Worm (Caenorhabditis elegans) whole organism, L1 larva: ENCODE data around the gene Y25C1A.14.

ENCODE experiments used
- C04F5.9 ChIP-seq: sonication (generic microtip); optimal IDR thresholded peaks from 2 replicates; lab custom pipeline; 2016; ENCODE audit warnings: missing genetic modification characterization, missing compliant biosample characterization
- C34B4.2 ChIP-seq: sonication (generic microtip); optimal IDR thresholded peaks from 2 replicates; lab custom pipeline; 2017; ENCODE audit warnings: mild to moderate bottlenecking, missing genetic modification characterization, missing compliant biosample characterization
- F16B12.6 ChIP-seq: fragments of 150-350 bp; optimal IDR thresholded peaks from 2 replicates; lab custom pipeline; 2014; ENCODE audit warnings: missing biosample characterization, missing genetic modification characterization
- aha-1 ChIP-seq: fragments of 150-350 bp; optimal IDR thresholded peaks from 2 replicates; lab custom pipeline; 2014; ENCODE audit warnings: missing biosample characterization, missing genetic modification characterization
- alr-1 ChIP-seq: fragments of 200-800 bp; sonication (Bioruptor generic); optimal IDR thresholded peaks from 2 replicates; lab custom pipeline; 2018; ENCODE audit warnings: borderline replicate concordance, mild to moderate bottlenecking, missing genetic modification characterization, missing compliant biosample characterization
- blmp-1 ChIP-seq: fragments of 150-350 bp; optimal IDR thresholded peaks from 2 replicates; lab custom pipeline; 2014; ENCODE audit warnings: missing biosample characterization, missing genetic modification characterization
- ceh-90 ChIP-seq: sonication (generic microtip); optimal IDR thresholded peaks from 2 replicates; lab custom pipeline; 2016; ENCODE audit warnings: missing genetic modification characterization, missing compliant biosample characterization
- dpl-1 ChIP-seq, 3 experiments: fragments of 150-350 bp in 2 of 3; sonication (generic microtip) in 1 of 3; optimal IDR thresholded peaks; 2 replicates each; lab custom pipeline; 2014 to 2017; ENCODE audit warnings: missing biosample characterization in 3 of 3, missing genetic modification characterization in 3 of 3, missing genetic modification reagents in 3 of 3
- efl-1 ChIP-seq, 4 experiments: fragments of 150-350 bp; optimal IDR thresholded peaks in 3 of 4; peaks in 1 of 4; 1 replicate in 1 of 4; 2 replicates in 3 of 4; lab custom pipeline; 2014; ENCODE audit warnings: missing biosample characterization in 2 of 4, missing genetic modification characterization in 2 of 4, missing genetic modification reagents in 2 of 4
- efl-3 ChIP-seq: fragments of 200-800 bp; sonication (Bioruptor generic); optimal IDR thresholded peaks from 2 replicates; lab custom pipeline; 2018; ENCODE audit warnings: mild to moderate bottlenecking, missing genetic modification characterization, missing compliant biosample characterization
- egl-13 ChIP-seq: sonication (generic microtip); optimal IDR thresholded peaks from 2 replicates; lab custom pipeline; 2016; ENCODE audit warnings: missing genotype, missing genetic modification reagents, missing genetic modification characterization, missing compliant biosample characterization
- egl-27 ChIP-seq, 2 experiments: fragments of 150-350 bp in 1 of 2; sonication (generic microtip); optimal IDR thresholded peaks; 3 replicates each; lab custom pipeline; 2017 to 2018; ENCODE audit warnings: missing biosample characterization in 2 of 2, missing genetic modification characterization in 2 of 2, missing genetic modification reagents in 2 of 2
- elt-2 ChIP-seq: sonication (generic microtip); optimal IDR thresholded peaks from 2 replicates; lab custom pipeline; 2016; ENCODE audit warnings: missing genetic modification characterization, mild to moderate bottlenecking, inconsistent platforms, missing compliant biosample characterization, missing genetic modification reagents
- fkh-8 ChIP-seq: sonication (generic microtip); optimal IDR thresholded peaks from 2 replicates; lab custom pipeline; 2016; ENCODE audit warnings: mild to moderate bottlenecking, missing genetic modification characterization, missing compliant biosample characterization
- fos-1 ChIP-seq: fragments of 150-350 bp; optimal IDR thresholded peaks from 2 replicates; lab custom pipeline; 2014; ENCODE audit warnings: missing biosample characterization, missing genetic modification characterization
- hlh-17 ChIP-seq: fragments of 200-800 bp; sonication (Bioruptor generic); optimal IDR thresholded peaks from 2 replicates; lab custom pipeline; 2018; ENCODE audit warnings: missing genetic modification characterization, mild to moderate bottlenecking, missing compliant biosample characterization, moderate library complexity, borderline replicate concordance
- hpl-2 ChIP-seq: fragments of 150-350 bp; optimal IDR thresholded peaks from 2 replicates; lab custom pipeline; 2014; ENCODE audit warnings: missing biosample characterization, missing genetic modification reagents, missing genetic modification characterization
- isw-1 ChIP-seq: fragments of 200-800 bp; sonication (Bioruptor generic); IDR thresholded peaks from 2 replicates; pipeline ENCODE4 v1.3.6; 2022; ENCODE audit warnings: missing genetic modification characterization, missing compliant biosample characterization
- lin-15B ChIP-seq: fragments of 150-350 bp; sonication (generic microtip); optimal IDR thresholded peaks from 3 replicates; lab custom pipeline; 2014; ENCODE audit warnings: missing biosample characterization, missing genetic modification characterization
- lir-3 ChIP-seq: sonication (generic microtip); optimal IDR thresholded peaks from 2 replicates; lab custom pipeline; 2016; ENCODE audit warnings: mild to moderate bottlenecking, missing genetic modification characterization, moderate library complexity, missing compliant biosample characterization; ENCODE audit not compliant: poor library complexity
- lsy-2 ChIP-seq, 2 experiments: fragments of 150-350 bp; optimal IDR thresholded peaks; 2 replicates each; lab custom pipeline; 2014; ENCODE audit warnings: missing biosample characterization in 2 of 2, missing genetic modification characterization in 2 of 2
- mep-1 ChIP-seq: fragments of 150-350 bp; optimal IDR thresholded peaks from 2 replicates; lab custom pipeline; 2014; ENCODE audit warnings: missing biosample characterization, missing genetic modification characterization
- nhr-12 ChIP-seq: sonication (generic microtip); optimal IDR thresholded peaks from 2 replicates; lab custom pipeline; 2017; ENCODE audit warnings: missing biosample characterization, missing genetic modification characterization
- nhr-20 ChIP-seq: sonication (generic microtip); optimal IDR thresholded peaks from 2 replicates; lab custom pipeline; 2016; ENCODE audit warnings: mild to moderate bottlenecking, missing genetic modification characterization, missing compliant biosample characterization
- nhr-28 ChIP-seq: fragments of 150-350 bp; optimal IDR thresholded peaks from 2 replicates; lab custom pipeline; 2014; ENCODE audit warnings: missing biosample characterization, missing genetic modification characterization
- nhr-47 ChIP-seq: sonication (generic microtip); optimal IDR thresholded peaks from 2 replicates; lab custom pipeline; 2016; ENCODE audit warnings: mild to moderate bottlenecking, missing genetic modification characterization, moderate library complexity, missing compliant biosample characterization
- nhr-85 ChIP-seq: sonication (generic microtip); peaks from one replicate; lab custom pipeline; 2016; ENCODE audit warnings: missing genetic modification characterization, inconsistent platforms, missing compliant biosample characterization
- pag-3 ChIP-seq: sonication (generic microtip); optimal IDR thresholded peaks from 2 replicates; lab custom pipeline; 2017; ENCODE audit warnings: missing genetic modification characterization, mild to moderate bottlenecking, missing compliant biosample characterization, antibody characterized with exemption, borderline replicate concordance; ENCODE audit not compliant: insufficient read depth
- pqm-1 ChIP-seq: sonication (generic microtip); optimal IDR thresholded peaks from 3 replicates; lab custom pipeline; 2017; ENCODE audit warnings: missing biosample characterization, missing genetic modification characterization
- rnt-1 ChIP-seq: sonication (generic microtip); optimal IDR thresholded peaks from 2 replicates; lab custom pipeline; 2016; ENCODE audit warnings: mild to moderate bottlenecking, missing genetic modification characterization, moderate library complexity, missing compliant biosample characterization
- snpc-4 ChIP-seq: fragments of 150-350 bp; optimal IDR thresholded peaks from 2 replicates; lab custom pipeline; 2014; ENCODE audit warnings: missing biosample characterization, missing genetic modification characterization
- sox-4 ChIP-seq: sonication (generic microtip); optimal IDR thresholded peaks from 2 replicates; lab custom pipeline; 2016; ENCODE audit warnings: missing genetic modification characterization, missing compliant biosample characterization
- sup-37 ChIP-seq: fragments of 200-800 bp; sonication (Bioruptor generic); optimal IDR thresholded peaks from 2 replicates; lab custom pipeline; 2018; ENCODE audit warnings: mild to moderate bottlenecking, missing genetic modification characterization, missing compliant biosample characterization
- tlp-1 ChIP-seq: fragments of 150-350 bp; optimal IDR thresholded peaks from 2 replicates; lab custom pipeline; 2014; ENCODE audit warnings: missing biosample characterization, missing genetic modification characterization
- unc-98 ChIP-seq: fragments of 200-800 bp; sonication (Bioruptor generic); IDR thresholded peaks from 2 replicates; pipeline ENCODE4 v1.3.6; 2022; ENCODE audit warnings: missing genetic modification characterization, missing compliant biosample characterization
- zag-1 ChIP-seq: fragments of 150-350 bp; optimal IDR thresholded peaks from 2 replicates; lab custom pipeline; 2014; ENCODE audit warnings: missing biosample characterization, missing genetic modification characterization
- ztf-4 ChIP-seq: fragments of 150-350 bp; optimal IDR thresholded peaks from 2 replicates; lab custom pipeline; 2014; ENCODE audit warnings: missing biosample characterization, missing genetic modification characterization

The Y25C1A.14 gene

ce11 chrII:3065086-3065485, 31.7 kb downstream of the Y25C1A.14 start:
- TF ChIP-seq pqm-1 (tag; lab: Kevin White, UChicago) (no peak), nhr-85 (tag; lab: Kevin White, UChicago) (peak; percentile 35), efl-1 (optimal IDR thresholded peaks at IDR 0.05; lab: Kevin White, UChicago) (no peak), efl-1 (GFP tag; optimal IDR thresholded peaks at IDR 0.05 in 1 of 2; lab: Kevin White, UChicago) (peak in 1 of 2 experiments; percentile 90), C34B4.2 (tag; lab: Kevin White, UChicago) (no peak)
- TF ChIP-seq, all 84 proteins: peak for 2

- TF ChIP-seq efl-3 (GFP tag; lab: Kevin White, UChicago) (no peak), aha-1 (tag; lab: Kevin White, UChicago) (no peak), sup-37 (GFP tag; lab: Kevin White, UChicago) (no peak), nhr-12 (tag; lab: Kevin White, UChicago) (no peak), lir-3 (tag; lab: Kevin White, UChicago) (no peak), elt-2 (tag; lab: Kevin White, UChicago) (no peak), fkh-8 (tag; lab: Kevin White, UChicago) (no peak), blmp-1 (tag; lab: Kevin White, UChicago) (no peak), hpl-2 (GFP tag; lab: Kevin White, UChicago) (no peak), ztf-4 (tag; lab: Kevin White, UChicago) (no peak), isw-1 (no peak), lin-15B (tag; lab: Kevin White, UChicago) (no peak), alr-1 (tag; lab: Kevin White, UChicago) (no peak), nhr-47 (tag; lab: Kevin White, UChicago) (no peak), nhr-28 (tag; lab: Kevin White, UChicago) (no peak), fos-1 (tag; lab: Kevin White, UChicago) (no peak), lsy-2 (tag; optimal IDR thresholded peaks at IDR 0.05; lab: Kevin White, UChicago) (no peak), unc-98 (GFP tag; lab: Robert Waterston, UW) (no peak), hlh-17 (GFP tag; lab: Kevin White, UChicago) (no peak)
Observed at ce11 chrII:3064631-3065030, 32.1 kb downstream of the Y25C1A.14 start.

- TF ChIP-seq F16B12.6 (tag; lab: Kevin White, UChicago) (no peak), C04F5.9 (tag; lab: Kevin White, UChicago) (no peak)
Observed at ce11 chrII:3063984-3064383, 32.8 kb downstream of the Y25C1A.14 start.

- TF ChIP-seq zag-1 (tag; lab: Kevin White, UChicago): no peak
- no peak for TF ChIP-seq sup-37 (GFP tag; lab: Kevin White, UChicago)
- no peak for TF ChIP-seq egl-13 (tag; lab: Kevin White, UChicago)
- no peak for TF ChIP-seq ceh-90
- no peak for TF ChIP-seq alr-1 (tag; lab: Kevin White, UChicago)
- TF ChIP-seq rnt-1 (tag; lab: Kevin White, UChicago): no peak
- TF ChIP-seq egl-27 (tag; optimal IDR thresholded peaks at IDR 0.05; lab: Kevin White, UChicago): no peak
- TF ChIP-seq pag-3 (tag; lab: Kevin White, UChicago): no peak
- TF ChIP-seq dpl-1 (GFP tag; optimal IDR thresholded peaks at IDR 0.05; lab: Kevin White, UChicago): no peak
- no peak for TF ChIP-seq mep-1 (tag; lab: Kevin White, UChicago)
- TF ChIP-seq blmp-1 (tag; lab: Kevin White, UChicago): no peak
- no peak for TF ChIP-seq snpc-4 (tag; lab: Kevin White, UChicago)
- TF ChIP-seq tlp-1 (tag; lab: Kevin White, UChicago): no peak
- TF ChIP-seq sox-4: no peak
- no peak for TF ChIP-seq nhr-20 (tag; lab: Kevin White, UChicago)
- TF ChIP-seq, all 84 proteins: peak for 0
Observed at ce11 chrII:3063366-3063765, 33.4 kb downstream of the Y25C1A.14 start.
